Worm (Caenorhabditis elegans) whole organism, late embryonic: ENCODE results near the gene K10C2.8.

Source experiments
- ceh-22 ChIP-seq: sonication (generic microtip); optimal IDR thresholded peaks from 2 replicates; lab custom pipeline; 2017; ENCODE audit warnings: missing biosample characterization, missing genetic modification characterization
- ceh-24 ChIP-seq: sonication (generic microtip); optimal IDR thresholded peaks from 2 replicates; lab custom pipeline; 2016; ENCODE audit warnings: mild to moderate bottlenecking, missing genetic modification characterization, missing compliant biosample characterization
- ceh-34 ChIP-seq: sonication (generic microtip); optimal IDR thresholded peaks from 2 replicates; lab custom pipeline; 2016; ENCODE audit warnings: mild to moderate bottlenecking, missing genetic modification characterization, missing compliant biosample characterization
- ets-4 ChIP-seq: sonication (generic microtip); optimal IDR thresholded peaks from 2 replicates; lab custom pipeline; 2016; ENCODE audit warnings: missing genetic modification characterization, missing compliant biosample characterization
- fax-1 ChIP-seq: sonication (generic microtip); optimal IDR thresholded peaks from 2 replicates; lab custom pipeline; 2016; ENCODE audit warnings: missing genotype, missing genetic modification characterization, missing compliant biosample characterization
- odd-2 ChIP-seq: sonication (generic microtip); optimal IDR thresholded peaks from 2 replicates; lab custom pipeline; 2017; ENCODE audit warnings: antibody characterized with exemption, mild to moderate bottlenecking, missing genetic modification characterization, missing compliant biosample characterization
- pha-2 ChIP-seq: sonication (generic microtip); optimal IDR thresholded peaks from 2 replicates; lab custom pipeline; 2017; ENCODE audit warnings: mild to moderate bottlenecking, missing genetic modification characterization, missing compliant biosample characterization
- pqm-1 ChIP-seq: sonication (generic microtip); optimal IDR thresholded peaks from 2 replicates; lab custom pipeline; 2016; ENCODE audit warnings: missing genetic modification characterization, missing compliant biosample characterization
- pros-1 ChIP-seq: fragments of 150-350 bp; optimal IDR thresholded peaks from 2 replicates; lab custom pipeline; 2014; ENCODE audit warnings: missing biosample characterization, missing genetic modification reagents, missing genetic modification characterization
- zip-5 ChIP-seq: sonication (generic microtip); optimal IDR thresholded peaks from 2 replicates; lab custom pipeline; 2016; ENCODE audit warnings: missing genetic modification characterization, missing compliant biosample characterization
- ztf-16 ChIP-seq: sonication (generic microtip); optimal IDR thresholded peaks from 2 replicates; lab custom pipeline; 2017; ENCODE audit warnings: missing genetic modification characterization, missing compliant biosample characterization

- no peak for TF ChIP-seq ceh-24 (tag; lab: Kevin White, UChicago)
- no peak for TF ChIP-seq pros-1 (tag; lab: Kevin White, UChicago)
- no peak for TF ChIP-seq pha-2
- no peak for TF ChIP-seq pqm-1 (tag; lab: Kevin White, UChicago)
- no peak for TF ChIP-seq ceh-34 (tag; lab: Kevin White, UChicago)
- no peak for TF ChIP-seq fax-1 (tag; lab: Kevin White, UChicago)
- TF ChIP-seq odd-2 (tag; lab: Kevin White, UChicago), result no peak
- no peak for TF ChIP-seq ztf-16
- TF ChIP-seq ceh-22 (tag; lab: Kevin White, UChicago), result no peak
- TF ChIP-seq ets-4 (tag; lab: Kevin White, UChicago), result no peak
- no peak for TF ChIP-seq zip-5
Measured at ce11 chrX:6443373-6443772, 5.9 kb upstream of the K10C2.8 start, which contains the start of gene K10C2.7.
